Worm (Caenorhabditis elegans) whole organism, L2 larva: ENCODE measurements around the gene T25C12.3.
A peak's percentile ranks its signal among the peaks of the same experiment; 100 is the strongest.

Experiments used
- alr-1 ChIP-seq: fragments of 150-350 bp; optimal IDR thresholded peaks from 2 replicates; lab custom pipeline; 2014; ENCODE audit warnings: missing biosample characterization, missing genetic modification characterization
- snpc-4 ChIP-seq: fragments of 150-350 bp; optimal IDR thresholded peaks from 2 replicates; lab custom pipeline; 2014; ENCODE audit warnings: missing biosample characterization, missing genetic modification characterization

ce11 chrX:11471893-11472292 is 27.9 kb downstream of the T25C12.3 start:
- TF ChIP-seq snpc-4: peak; percentile 17
- no peak for TF ChIP-seq alr-1 (tag; lab: Kevin White, UChicago)
